Worm (Caenorhabditis elegans) whole organism, young adult: Measurements from ENCODE around the gene C31C9.9.

Experiments used
- B0336.3 ChIP-seq: fragments of 200-800 bp; sonication (Bioruptor generic); IDR thresholded peaks from 2 replicates; pipeline ENCODE4 v1.3.6; 2022; ENCODE audit warnings: missing genetic modification characterization, missing compliant biosample characterization
- F39B2.1 ChIP-seq: fragments of 200-800 bp; sonication (Bioruptor generic); IDR thresholded peaks from 2 replicates; pipeline ENCODE4 v1.3.6; 2022; ENCODE audit warnings: missing genetic modification reagents, missing genetic modification characterization, missing compliant biosample characterization
- T26A5.8 ChIP-seq: sonication (generic microtip); optimal IDR thresholded peaks from 2 replicates; lab custom pipeline; 2016; ENCODE audit warnings: missing genetic modification characterization, missing compliant biosample characterization
- ccch-3 ChIP-seq: fragments of 200-800 bp; sonication (Bioruptor generic); optimal IDR thresholded peaks from 2 replicates; lab custom pipeline; 2018; ENCODE audit warnings: mild to moderate bottlenecking, missing genetic modification characterization, missing compliant biosample characterization
- dpl-1 ChIP-seq: fragments of 150-350 bp; optimal IDR thresholded peaks from 2 replicates; lab custom pipeline; 2014; ENCODE audit warnings: missing biosample characterization, missing genetic modification reagents, missing genetic modification characterization
- efl-1 ChIP-seq: fragments of 150-350 bp; optimal IDR thresholded peaks from 2 replicates; lab custom pipeline; 2014; ENCODE audit warnings: missing biosample characterization, missing genetic modification reagents, missing genetic modification characterization
- lin-35 ChIP-seq, 3 experiments: fragments of 150-350 bp in 2 of 3; sonication (generic microtip) in 1 of 3; optimal IDR thresholded peaks; 2 replicates each; lab custom pipeline; 2014 to 2018; ENCODE audit warnings: missing biosample characterization in 3 of 3, missing genetic modification characterization in 3 of 3, missing genetic modification reagents in 3 of 3
- lsy-27 ChIP-seq: sonication (generic microtip); optimal IDR thresholded peaks from 2 replicates; lab custom pipeline; 2017; ENCODE audit warnings: missing genetic modification characterization, mild to moderate bottlenecking, missing compliant biosample characterization, antibody characterized with exemption, missing genotype, borderline replicate concordance; ENCODE audit not compliant: insufficient read depth
- nhr-90 ChIP-seq: sonication (generic microtip); optimal IDR thresholded peaks from 2 replicates; lab custom pipeline; 2016; ENCODE audit warnings: missing genotype, mild to moderate bottlenecking, missing genetic modification characterization, missing compliant biosample characterization
- snpc-1.3 ChIP-seq: sonication (generic microtip); optimal IDR thresholded peaks from 2 replicates; lab custom pipeline; 2017; ENCODE audit warnings: missing genetic modification characterization, mild to moderate bottlenecking, missing compliant biosample characterization, antibody characterized with exemption, moderate library complexity, missing genotype, missing genetic modification reagents; ENCODE audit not compliant: insufficient read depth
- unc-130 ChIP-seq: sonication (generic microtip); optimal IDR thresholded peaks from 2 replicates; lab custom pipeline; 2016; ENCODE audit warnings: missing genetic modification reagents, missing genetic modification characterization, missing compliant biosample characterization
- unc-62 ChIP-seq: fragments of 150-350 bp; optimal IDR thresholded peaks from 2 replicates; lab custom pipeline; 2014; ENCODE audit warnings: missing biosample characterization, missing genetic modification reagents, missing genetic modification characterization
- ztf-26 ChIP-seq: sonication (generic microtip); optimal IDR thresholded peaks from 2 replicates; lab custom pipeline; 2017; ENCODE audit warnings: missing genetic modification characterization, missing compliant biosample characterization

- TF ChIP-seq B0336.3 (GFP tag; lab: Robert Waterston, UW) (no peak), F39B2.1 (GFP tag; lab: Robert Waterston, UW) (no peak), nhr-90 (no peak), lsy-27 (no peak), ccch-3 (GFP tag; lab: Kevin White, UChicago) (no peak), unc-62 (GFP tag; lab: Kevin White, UChicago) (no peak), snpc-1.3 (tag; lab: Kevin White, UChicago) (no peak), ztf-26 (tag; lab: Kevin White, UChicago) (no peak), dpl-1 (GFP tag; lab: Kevin White, UChicago) (no peak), unc-130 (GFP tag; lab: Kevin White, UChicago) (no peak), T26A5.8 (no peak), lin-35 (GFP tag; optimal IDR thresholded peaks at IDR 0.05; lab: Kevin White, UChicago) (no peak), efl-1 (GFP tag; lab: Kevin White, UChicago) (no peak)
These were observed 20.4 kb downstream of the C31C9.9 start for ce11 chrII:13675212-13675611.
